Fruit fly (Drosophila melanogaster): ENCODE measurements around the gene CG13358.

Gene CG13358

DNA sequence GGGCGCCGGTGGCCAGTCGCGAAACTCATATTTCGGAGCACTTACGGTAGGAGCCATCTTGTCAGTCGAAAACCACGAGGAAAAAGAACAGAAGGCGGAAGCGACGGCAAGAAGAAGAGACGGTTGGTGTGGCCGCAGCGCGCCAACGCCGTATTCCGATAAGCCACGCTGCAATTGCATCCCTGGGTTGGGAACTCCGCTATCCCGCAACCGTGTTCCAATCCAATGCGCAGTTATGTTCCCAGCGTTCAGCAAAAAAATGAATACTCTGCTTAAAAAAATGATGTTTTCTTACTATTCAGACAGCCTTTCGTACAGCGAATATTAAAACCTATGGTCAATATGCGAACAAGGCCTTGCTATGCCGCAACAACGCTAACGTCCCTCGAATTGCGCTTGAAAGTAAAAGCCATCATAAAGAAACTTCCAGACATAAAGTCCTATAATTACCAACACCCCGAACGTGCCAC, 39.6 kb downstream of the CG13358 start, which contains the start of gene RpL22 (continued):
- TF ChIP-seq odd (GFP tag; optimal IDR thresholded peaks at IDR 0.05) (peak; percentile 93), Dip2 (GFP tag; IDR thresholded peaks at IDR 0.05) (no peak), sd (tag; optimal IDR thresholded peaks at IDR 0.05) (peak; percentile 57), CG10959 (GFP tag; IDR thresholded peaks at IDR 0.05) (peak; percentile 68), Poxn (GFP tag; IDR thresholded peaks at IDR 0.05) (no peak), Bteb2 (GFP tag; optimal IDR thresholded peaks at IDR 0.05) (peak; percentile 87), CG30020 (tag; optimal IDR thresholded peaks at IDR 0.05) (peak; percentile 44), HLH4C (GFP tag; IDR thresholded peaks at IDR 0.05; ENCODE audit: partially characterized antibody) (peak; percentile 37; the same call in 1 of the 3 replicates), tx (GFP tag; optimal IDR thresholded peaks at IDR 0.05) (peak; percentile 77), CG8359 (GFP tag; optimal IDR thresholded peaks at IDR 0.05; ENCODE audit: borderline replicate concordance) (peak; percentile 55), Dek (tag; optimal IDR thresholded peaks at IDR 0.05) (peak; percentile 82), Stat92E (GFP tag; optimal IDR thresholded peaks at IDR 0.05) (peak in 1 of 3 experiments; percentile 46), stc (GFP tag; IDR thresholded peaks at IDR 0.05) (peak; percentile 86), Vsx1 (GFP tag; optimal IDR thresholded peaks at IDR 0.05) (peak; percentile 86), CG7963 (GFP tag; IDR thresholded peaks at IDR 0.05; ENCODE audit: partially characterized antibody) (no peak), Gsc (GFP tag; IDR thresholded peaks at IDR 0.05) (no peak), Sox102F (GFP tag; optimal IDR thresholded peaks at IDR 0.05) (peak; percentile 60), Ptx1 (GFP tag; IDR thresholded peaks at IDR 0.05) (peak; percentile 80), amos (GFP tag; IDR thresholded peaks at IDR 0.05; ENCODE audit: partially characterized antibody) (peak; percentile 56), Bdp1 (GFP tag; optimal IDR thresholded peaks at IDR 0.05) (peak; percentile 78), mld (GFP tag; IDR thresholded peaks at IDR 0.05; ENCODE audit: partially characterized antibody) (no peak), CG2678 (tag; optimal IDR thresholded peaks at IDR 0.05) (peak; percentile 72), CG33557 (GFP tag; optimal IDR thresholded peaks at IDR 0.05) (peak; percentile 67), CG10462 (GFP tag; optimal IDR thresholded peaks at IDR 0.05) (peak; percentile 57), Fer1 (GFP tag; optimal IDR thresholded peaks at IDR 0.05) (peak; percentile 94), yki (optimal IDR thresholded peaks at IDR 0.05) (no peak), CkIIα-i1 (GFP tag; IDR thresholded peaks at IDR 0.05) (0 out of 2 replicates have a peak, but pooled peaks have one; percentile 35), zen (tag; optimal IDR thresholded peaks at IDR 0.05) (peak; percentile 71), zf30C (GFP tag; optimal IDR thresholded peaks at IDR 0.05) (peak; percentile 45), hb (GFP tag; IDR thresholded peaks at IDR 0.05; ENCODE audit: partially characterized antibody) (no peak), ara (GFP tag; IDR thresholded peaks at IDR 0.05) (peak; percentile 75), tin (GFP tag; optimal IDR thresholded peaks at IDR 0.05) (peak; percentile 76), CG17361 (GFP tag; IDR thresholded peaks at IDR 0.05) (peak; percentile 67), MTF-1 (GFP tag; optimal IDR thresholded peaks at IDR 0.05; ENCODE audit: borderline replicate concordance) (peak; percentile 93), gcm2 (GFP tag; optimal IDR thresholded peaks at IDR 0.05) (peak; percentile 80), CG11723 (GFP tag; optimal IDR thresholded peaks at IDR 0.05) (peak; percentile 80), sens (GFP tag) (peak; percentile 98), lbe (GFP tag; optimal IDR thresholded peaks at IDR 0.05) (no peak), inv (GFP tag; IDR thresholded peaks at IDR 0.05; ENCODE audit: partially characterized antibody) (no peak; the same call in 1 of the 2 replicates), zen2 (GFP tag; IDR thresholded peaks at IDR 0.05; ENCODE audit: partially characterized antibody) (no peak), mirr (GFP tag; optimal IDR thresholded peaks at IDR 0.05) (peak; percentile 86), Oaz (GFP tag; IDR thresholded peaks at IDR 0.05) (peak; percentile 62), sr (GFP tag; IDR thresholded peaks at IDR 0.05) (peak; percentile 88), CG12659 (GFP tag; optimal IDR thresholded peaks at IDR 0.05) (peak; percentile 96), bab2 (GFP tag; optimal IDR thresholded peaks at IDR 0.05) (peak; percentile 77), dati (GFP tag; IDR thresholded peaks at IDR 0.05) (peak; percentile 76), CG15601 (tag; optimal IDR thresholded peaks at IDR 0.05) (peak; percentile 76), CG1024 (GFP tag; IDR thresholded peaks at IDR 0.05) (peak; percentile 78), CG18599 (GFP tag; optimal IDR thresholded peaks at IDR 0.05) (peak; percentile 91), klu (GFP tag; IDR thresholded peaks at IDR 0.05) (peak; percentile 43; the same call in 1 of the 2 replicates)

All from whole organism, embryonic.